Fruit fly (Drosophila melanogaster) whole organism, prepupa: ENCODE results near the gene Kyat.

Experiments used
- Blimp-1 ChIP-seq: fragments of 200-800 bp; sonication (Bioruptor generic); optimal IDR thresholded peaks from 3 replicates; lab custom pipeline; 2017; ENCODE audit warnings: missing biosample characterization, missing genetic modification characterization, mild to moderate bottlenecking, moderate library complexity, missing genetic modification reagents
- CG10669 ChIP-seq: fragments of 200-800 bp; sonication (Bioruptor generic); optimal IDR thresholded peaks from 3 replicates; lab custom pipeline; 2018; ENCODE audit warnings: missing biosample characterization, mild to moderate bottlenecking, missing genetic modification characterization, moderate library complexity
- CG11294 ChIP-seq: fragments of 200-800 bp; sonication (Bioruptor generic); IDR thresholded peaks from 2 replicates; pipeline ENCODE4 v1.3.6; 2022; ENCODE audit warnings: missing biosample characterization, missing genetic modification characterization
- CG11902 ChIP-seq: fragments of 200-800 bp; sonication (Bioruptor generic); optimal IDR thresholded peaks from 3 replicates; lab custom pipeline; 2016; ENCODE audit warnings: missing biosample characterization, missing genetic modification characterization
- CG15336 ChIP-seq: fragments of 200-800 bp; sonication (Bioruptor generic); IDR thresholded peaks from 2 replicates; pipeline ENCODE4 v1.3.6; 2022; ENCODE audit warnings: missing biosample characterization, missing genetic modification characterization
- CG1621 ChIP-seq: fragments of 200-800 bp; sonication (Bioruptor generic); optimal IDR thresholded peaks from 3 replicates; lab custom pipeline; 2018; ENCODE audit warnings: missing biosample characterization, mild to moderate bottlenecking, missing genetic modification characterization
- CG16779 ChIP-seq: fragments of 200-800 bp; sonication (Bioruptor generic); optimal IDR thresholded peaks from 3 replicates; lab custom pipeline; 2017; ENCODE audit warnings: missing biosample characterization, mild to moderate bottlenecking, missing genetic modification characterization
- CG3032 ChIP-seq: fragments of 200-800 bp; optimal IDR thresholded peaks from 2 replicates; lab custom pipeline; 2019; ENCODE audit warnings: missing biosample characterization, mild to moderate bottlenecking, missing genetic modification characterization, moderate library complexity
- CG31627 ChIP-seq: fragments of 200-800 bp; sonication (Bioruptor generic); optimal IDR thresholded peaks from 3 replicates; lab custom pipeline; 2016; ENCODE audit warnings: missing biosample characterization, missing genetic modification characterization
- CG32006 ChIP-seq: fragments of 200-800 bp; sonication (Bioruptor generic); optimal IDR thresholded peaks from 3 replicates; lab custom pipeline; 2017; ENCODE audit warnings: missing biosample characterization, mild to moderate bottlenecking, missing genetic modification characterization
- CG34406 ChIP-seq: fragments of 200-800 bp; sonication (Bioruptor generic); optimal IDR thresholded peaks from 3 replicates; lab custom pipeline; 2016; ENCODE audit warnings: missing biosample characterization, missing genetic modification characterization
- CG6163 ChIP-seq: fragments of 200-800 bp; sonication (Bioruptor generic); IDR thresholded peaks from 3 replicates; pipeline ENCODE4 v1.3.6; 2022; ENCODE audit warnings: missing biosample characterization, missing genetic modification characterization
- CG6276 ChIP-seq: fragments of 200-800 bp; sonication (Bioruptor generic); optimal IDR thresholded peaks from 2 replicates; lab custom pipeline; 2017; ENCODE audit warnings: missing biosample characterization, mild to moderate bottlenecking, missing genetic modification characterization
- CG6792 ChIP-seq: fragments of 200-800 bp; sonication (Bioruptor generic); optimal IDR thresholded peaks from 3 replicates; lab custom pipeline; 2016; ENCODE audit warnings: missing biosample characterization, missing genetic modification characterization
- CG6808 ChIP-seq: fragments of 200-800 bp; sonication (Bioruptor generic); optimal IDR thresholded peaks from 3 replicates; lab custom pipeline; 2017; ENCODE audit warnings: missing biosample characterization, missing genetic modification characterization, mild to moderate bottlenecking, moderate library complexity, missing genetic modification reagents
- CG6854 ChIP-seq: fragments of 200-800 bp; sonication (Bioruptor generic); optimal IDR thresholded peaks from 2 replicates; lab custom pipeline; 2017; ENCODE audit warnings: missing biosample characterization, mild to moderate bottlenecking, missing genetic modification characterization
- CG7368 ChIP-seq: fragments of 200-800 bp; sonication (Bioruptor generic); optimal IDR thresholded peaks from 3 replicates; lab custom pipeline; 2016; ENCODE audit warnings: missing biosample characterization, missing genetic modification characterization
- CG8319 ChIP-seq: fragments of 200-800 bp; sonication (Bioruptor generic); optimal IDR thresholded peaks from 3 replicates; lab custom pipeline; 2016; ENCODE audit warnings: missing biosample characterization, missing genetic modification characterization
- CG8632 ChIP-seq: fragments of 200-800 bp; sonication (Bioruptor generic); optimal IDR thresholded peaks from 3 replicates; lab custom pipeline; 2016; ENCODE audit warnings: missing biosample characterization, missing genetic modification characterization
- Eip78C ChIP-seq: fragments of 200-800 bp; sonication (Bioruptor generic); peaks from one replicate; lab custom pipeline; 2016; ENCODE audit warnings: missing biosample characterization, missing genetic modification characterization
- Ets96B ChIP-seq: fragments of 200-800 bp; optimal IDR thresholded peaks from 2 replicates; lab custom pipeline; 2019; ENCODE audit warnings: missing biosample characterization, mild to moderate bottlenecking, missing genetic modification characterization, moderate library complexity
- Gug ChIP-seq: fragments of 200-800 bp; sonication (Bioruptor generic); IDR thresholded peaks from 2 replicates; pipeline ENCODE4 v1.3.6; 2022; ENCODE audit warnings: missing biosample characterization, missing genetic modification characterization
- Hr38 ChIP-seq: sonication (Bioruptor generic); optimal IDR thresholded peaks from 2 replicates; lab custom pipeline; 2016; ENCODE audit warnings: missing biosample characterization, missing genetic modification characterization
- Lpt ChIP-seq: fragments of 200-800 bp; sonication (Bioruptor generic); optimal IDR thresholded peaks from 3 replicates; lab custom pipeline; 2016; ENCODE audit warnings: missing biosample characterization, missing genetic modification characterization
- Met ChIP-seq: fragments of 200-800 bp; sonication (Bioruptor generic); optimal IDR thresholded peaks from 3 replicates; lab custom pipeline; 2016; ENCODE audit warnings: missing biosample characterization, missing genetic modification characterization
- OdsH ChIP-seq: fragments of 200-800 bp; sonication (Bioruptor generic); optimal IDR thresholded peaks from 3 replicates; lab custom pipeline; 2016; ENCODE audit warnings: missing biosample characterization, missing genetic modification characterization
- Smox ChIP-seq: fragments of 200-800 bp; sonication (Bioruptor generic); optimal IDR thresholded peaks from 3 replicates; lab custom pipeline; 2016; ENCODE audit warnings: missing biosample characterization, missing genetic modification characterization
- Sox102F ChIP-seq: fragments of 200-800 bp; sonication (Bioruptor generic); optimal IDR thresholded peaks from 2 replicates; lab custom pipeline; 2016; ENCODE audit warnings: missing biosample characterization, mild to moderate bottlenecking, missing genetic modification characterization
- Sox14 ChIP-seq: fragments of 200-800 bp; sonication (Bioruptor generic); optimal IDR thresholded peaks from 3 replicates; lab custom pipeline; 2016; ENCODE audit warnings: missing biosample characterization, missing genetic modification characterization
- Sox15 ChIP-seq: fragments of 200-800 bp; sonication (Bioruptor generic); optimal IDR thresholded peaks from 3 replicates; lab custom pipeline; 2016; ENCODE audit warnings: missing biosample characterization, missing genetic modification characterization
- achi ChIP-seq: fragments of 200-800 bp; sonication (Bioruptor generic); optimal IDR thresholded peaks from 3 replicates; lab custom pipeline; 2016; ENCODE audit warnings: missing biosample characterization, missing genetic modification characterization
- acj6 ChIP-seq: fragments of 200-800 bp; sonication (Bioruptor generic); optimal IDR thresholded peaks from 3 replicates; lab custom pipeline; 2016; ENCODE audit warnings: missing biosample characterization, missing genetic modification characterization
- cyc ChIP-seq: fragments of 200-800 bp; sonication (Bioruptor generic); optimal IDR thresholded peaks from 3 replicates; lab custom pipeline; 2016; ENCODE audit warnings: missing biosample characterization, missing genetic modification characterization
- dsx ChIP-seq: fragments of 200-800 bp; optimal IDR thresholded peaks from 3 replicates; lab custom pipeline; 2019; ENCODE audit warnings: missing biosample characterization, mild to moderate bottlenecking, missing genetic modification characterization, moderate library complexity; ENCODE audit not compliant: poor library complexity, severe bottlenecking
- eg ChIP-seq: fragments of 200-800 bp; sonication (Bioruptor generic); IDR thresholded peaks from 3 replicates; pipeline ENCODE4 v1.3.6; 2022; ENCODE audit warnings: missing biosample characterization, missing genetic modification characterization
- esn ChIP-seq: fragments of 200-800 bp; sonication (Bioruptor generic); optimal IDR thresholded peaks from 2 replicates; lab custom pipeline; 2016; ENCODE audit warnings: missing biosample characterization, mild to moderate bottlenecking, missing genetic modification characterization, moderate library complexity
- fd59A ChIP-seq: fragments of 200-800 bp; sonication (Bioruptor generic); optimal IDR thresholded peaks from 2 replicates; lab custom pipeline; 2017; ENCODE audit warnings: missing biosample characterization, mild to moderate bottlenecking, missing genetic modification characterization, missing genetic modification reagents
- fkh ChIP-seq: fragments of 200-800 bp; sonication (Bioruptor generic); optimal IDR thresholded peaks from 3 replicates; lab custom pipeline; 2017; ENCODE audit warnings: missing biosample characterization, mild to moderate bottlenecking, missing genetic modification characterization, moderate library complexity
- lz ChIP-seq: fragments of 200-800 bp; sonication (Bioruptor generic); optimal IDR thresholded peaks from 3 replicates; lab custom pipeline; 2016; ENCODE audit warnings: missing biosample characterization, missing genetic modification characterization
- net ChIP-seq: fragments of 200-800 bp; sonication (Bioruptor generic); optimal IDR thresholded peaks from 3 replicates; lab custom pipeline; 2016; ENCODE audit warnings: missing biosample characterization, missing genetic modification characterization
- pdm3 ChIP-seq: fragments of 200-800 bp; sonication (Bioruptor generic); optimal IDR thresholded peaks from 3 replicates; lab custom pipeline; 2016; ENCODE audit warnings: missing biosample characterization, missing genetic modification characterization
- spab ChIP-seq: fragments of 200-800 bp; sonication (Bioruptor generic); optimal IDR thresholded peaks from 2 replicates; lab custom pipeline; 2017; ENCODE audit warnings: missing biosample characterization, mild to moderate bottlenecking, missing genetic modification characterization, missing genetic modification reagents
- ss ChIP-seq, 2 experiments: fragments of 200-800 bp; sonication (Bioruptor generic); optimal IDR thresholded peaks; 2 replicates in 1 of 2; 3 replicates in 1 of 2; lab custom pipeline; 2017 to 2018; ENCODE audit warnings: mild to moderate bottlenecking in 2 of 2, missing biosample characterization in 2 of 2, missing genetic modification characterization in 2 of 2, moderate library complexity in 1 of 2
- svp ChIP-seq: fragments of 200-800 bp; sonication (Bioruptor generic); peaks from one replicate; lab custom pipeline; 2016; ENCODE audit warnings: missing biosample characterization, missing genetic modification characterization
- vri ChIP-seq: fragments of 200-800 bp; sonication (Bioruptor generic); optimal IDR thresholded peaks from 3 replicates; lab custom pipeline; 2016; ENCODE audit warnings: missing biosample characterization, mild to moderate bottlenecking, missing genetic modification characterization

Kyat gene

dm6 chr3R:11805584-11805983 is 16.7 kb downstream of the Kyat start (continued):
- TF ChIP-seq vri (GFP tag; lab: Kevin White, UChicago): no peak
- TF ChIP-seq CG10669 (GFP tag; lab: Kevin White, UChicago): no peak
- TF ChIP-seq CG6808 (GFP tag; lab: Kevin White, UChicago): no peak
- no peak for TF ChIP-seq CG8632 (GFP tag; lab: Kevin White, UChicago)
- TF ChIP-seq fkh: no peak
- TF ChIP-seq pdm3 (GFP tag; lab: Kevin White, UChicago): no peak
- peak; percentile 6 for TF ChIP-seq OdsH (GFP tag; lab: Kevin White, UChicago)
- no peak for TF ChIP-seq Hr38 (GFP tag; lab: Kevin White, UChicago)
- peak; percentile 11 for TF ChIP-seq CG6792 (GFP tag; lab: Kevin White, UChicago)
- TF ChIP-seq Lpt (GFP tag; lab: Kevin White, UChicago): no peak
- TF ChIP-seq CG6854 (GFP tag; lab: Kevin White, UChicago): no peak
- peak; percentile 44 for TF ChIP-seq Met
- TF ChIP-seq net: no peak
- TF ChIP-seq Ets96B (tag; lab: Kevin White, UChicago): no peak

DNA sequence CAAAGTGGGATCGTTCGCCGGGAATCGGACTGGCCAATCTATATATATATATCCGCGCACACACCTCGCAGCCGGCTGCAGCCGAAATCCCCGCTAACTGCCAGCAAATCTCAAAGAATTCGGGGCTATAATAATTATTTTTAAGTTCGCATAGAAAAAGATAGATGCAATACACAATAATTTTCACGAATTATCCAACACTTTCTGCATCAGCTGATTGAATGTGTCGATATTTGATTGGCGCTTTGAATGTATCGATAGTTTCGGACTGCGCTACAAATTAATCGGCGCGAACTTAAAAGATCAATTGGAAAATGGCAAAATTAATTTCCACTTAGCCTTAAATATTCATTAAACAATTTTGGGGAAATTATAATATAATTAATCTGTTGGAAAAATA is 25.5 kb downstream of the Kyat start, which contains the start of gene Sbf:
Gene Sbf, minus strand, starts transcription at position 169 of the 400 bp plus-strand sequence.
- TF ChIP-seq CG31627 (no peak), lz (GFP tag; lab: Kevin White, UChicago) (no peak), CG6854 (GFP tag; lab: Kevin White, UChicago) (peak; percentile 7), esn (GFP tag; lab: Kevin White, UChicago) (peak; percentile 39), CG15336 (0 out of 2 replicates have a peak, but pooled peaks have one; percentile 17)

DNA sequence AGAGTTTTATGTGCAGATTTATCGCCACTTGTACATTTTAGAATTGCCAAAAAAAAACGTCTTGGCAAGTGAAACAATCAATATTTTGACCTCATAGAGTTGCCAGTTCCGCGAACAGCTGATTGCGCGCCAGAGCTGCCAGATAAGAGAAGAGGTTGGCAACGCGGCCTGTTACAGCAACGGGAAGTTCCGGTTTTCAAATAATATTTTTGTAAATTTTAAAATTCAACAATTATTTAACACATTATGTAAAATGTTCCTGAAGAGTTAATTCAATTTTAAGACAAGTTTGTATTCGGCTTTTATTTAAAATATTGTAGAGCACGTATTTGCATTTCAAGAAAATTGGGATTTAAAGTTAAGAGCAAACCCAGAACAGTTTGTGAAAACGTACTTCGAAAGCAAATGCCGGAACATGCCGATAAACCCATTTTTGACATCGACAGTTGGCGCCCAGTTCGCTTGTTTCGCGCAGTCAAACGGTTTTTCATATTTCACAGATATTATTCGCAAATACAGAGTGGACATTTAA is 35.5 kb downstream of the Kyat start, which contains the start of the genes prd1 and HisCl1:
Gene prd1, minus strand, starts transcription at position 320 of the 532 bp plus-strand sequence.
Gene HisCl1, plus strand, starts transcription at position 482 of the 532 bp plus-strand sequence.
- no peak for TF ChIP-seq Blimp-1 (GFP tag; lab: Kevin White, UChicago)
- peak; percentile 70 for TF ChIP-seq CG3032 (tag; lab: Kevin White, UChicago)
- TF ChIP-seq OdsH (GFP tag; lab: Kevin White, UChicago): no peak
- peak; percentile 38; the same call in 1 of the 2 replicates for TF ChIP-seq CG11294 (GFP tag; lab: Robert Waterston, UW)
- peak; percentile 60 for TF ChIP-seq Gug
- no peak for TF ChIP-seq pdm3 (GFP tag; lab: Kevin White, UChicago)
- TF ChIP-seq Smox (GFP tag; lab: Kevin White, UChicago): no peak
- TF ChIP-seq CG8319: peak; percentile 20
- peak; percentile 65 for TF ChIP-seq Sox15
- peak; percentile 74 for TF ChIP-seq CG6854 (GFP tag; lab: Kevin White, UChicago)
- TF ChIP-seq CG32006: no peak
- TF ChIP-seq acj6 (GFP tag; lab: Kevin White, UChicago): no peak
- TF ChIP-seq Hr38 (GFP tag; lab: Kevin White, UChicago): no peak
- TF ChIP-seq CG1621 (tag; lab: Kevin White, UChicago): no peak
- TF ChIP-seq eg (GFP tag; lab: Robert Waterston, UW): peak; percentile 71; the same call in 2 of the 3 replicates
- peak; percentile 71 for TF ChIP-seq Sox14 (GFP tag; lab: Kevin White, UChicago)
- TF ChIP-seq fd59A (GFP tag; lab: Kevin White, UChicago): peak; percentile 38
- TF ChIP-seq lz (GFP tag; lab: Kevin White, UChicago): peak; percentile 80
- no peak for TF ChIP-seq CG8632 (GFP tag; lab: Kevin White, UChicago)
- TF ChIP-seq vri (GFP tag; lab: Kevin White, UChicago): no peak
- TF ChIP-seq Eip78C: no peak
- TF ChIP-seq spab (GFP tag; lab: Kevin White, UChicago): no peak
- TF ChIP-seq CG34406 (GFP tag; lab: Kevin White, UChicago): no peak
- peak; percentile 57; the same call in 2 of the 3 replicates for TF ChIP-seq CG6163
- TF ChIP-seq CG10669 (GFP tag; lab: Kevin White, UChicago): peak; percentile 99
- no peak for TF ChIP-seq ss (GFP tag; optimal IDR thresholded peaks at IDR 0.05; lab: Kevin White, UChicago)
- no peak for TF ChIP-seq fkh
- TF ChIP-seq CG31627: peak; percentile 70
- no peak for TF ChIP-seq achi (GFP tag; lab: Kevin White, UChicago)
- no peak for TF ChIP-seq Ets96B (tag; lab: Kevin White, UChicago)
- no peak for TF ChIP-seq net
- no peak for TF ChIP-seq Sox102F (GFP tag; lab: Kevin White, UChicago)
- TF ChIP-seq esn (GFP tag; lab: Kevin White, UChicago): peak; percentile 75
- TF ChIP-seq CG7368: no peak
- TF ChIP-seq CG6276 (GFP tag; lab: Kevin White, UChicago): no peak
- TF ChIP-seq CG16779 (tag; lab: Kevin White, UChicago): no peak
- TF ChIP-seq cyc (GFP tag; lab: Kevin White, UChicago): peak; percentile 74
- no peak for TF ChIP-seq CG6808 (GFP tag; lab: Kevin White, UChicago)
- TF ChIP-seq dsx: no peak
- TF ChIP-seq CG11902 (GFP tag; lab: Kevin White, UChicago): peak; percentile 70
- peak; percentile 99 for TF ChIP-seq svp
